Fruit fly (Drosophila melanogaster) whole organism, embryonic: ENCODE results near the gene CG32983.

Experiments
- CG13287 ChIP-seq: fragments of 200-800 bp; sonication (Bioruptor generic); IDR thresholded peaks from 2 replicates; pipeline ENCODE4 v1.3.6; 2022; ENCODE audit warnings: missing biosample characterization, missing genetic modification characterization; ENCODE audit not compliant: partially characterized antibody
- CG3726 ChIP-seq: fragments of 200-800 bp; sonication (Bioruptor generic); IDR thresholded peaks from 3 replicates; pipeline ENCODE4, ENCODE4 v1.3.6; 2022; ENCODE audit warnings: missing biosample characterization, missing genetic modification characterization
- bigmax ChIP-seq: fragments of 200-800 bp; sonication (Bioruptor generic); optimal IDR thresholded peaks from 2 replicates; lab custom pipeline; 2018; ENCODE audit warnings: missing biosample characterization, mild to moderate bottlenecking, missing genetic modification characterization
- tgo ChIP-seq: fragments of 200-800 bp; sonication (Bioruptor generic); IDR thresholded peaks from 3 replicates; pipeline ENCODE4 v1.3.6; 2022; ENCODE audit warnings: missing biosample characterization, missing genetic modification characterization
- unpg ChIP-seq: fragments of 200-800 bp; sonication (Bioruptor generic); optimal IDR thresholded peaks from 3 replicates; lab custom pipeline; 2018; ENCODE audit warnings: missing biosample characterization, mild to moderate bottlenecking, missing genetic modification characterization, moderate library complexity

dm6 chr2L:8875835-8876234 lies 10.2 kb downstream of the CG32983 start:
- no peak for TF ChIP-seq tgo
- TF ChIP-seq CG3726 (GFP tag; lab: Robert Waterston, UW), result no peak
- TF ChIP-seq bigmax (GFP tag; lab: Kevin White, UChicago), result no peak
- TF ChIP-seq CG13287, result no peak
- no peak for TF ChIP-seq unpg (GFP tag; lab: Kevin White, UChicago)
